Worm (Caenorhabditis elegans) whole organism, late embryonic: ENCODE data around the gene msp-51.

Source experiments
- fkh-10 ChIP-seq: fragments of 150-350 bp; optimal IDR thresholded peaks from 2 replicates; lab custom pipeline; 2014; ENCODE audit warnings: missing biosample characterization, missing genetic modification reagents, missing genetic modification characterization
- pha-2 ChIP-seq: sonication (generic microtip); optimal IDR thresholded peaks from 2 replicates; lab custom pipeline; 2017; ENCODE audit warnings: mild to moderate bottlenecking, missing genetic modification characterization, missing compliant biosample characterization
- tbx-2 ChIP-seq: sonication (generic microtip); optimal IDR thresholded peaks from 2 replicates; lab custom pipeline; 2016; ENCODE audit warnings: missing genetic modification characterization, missing compliant biosample characterization

DNA sequence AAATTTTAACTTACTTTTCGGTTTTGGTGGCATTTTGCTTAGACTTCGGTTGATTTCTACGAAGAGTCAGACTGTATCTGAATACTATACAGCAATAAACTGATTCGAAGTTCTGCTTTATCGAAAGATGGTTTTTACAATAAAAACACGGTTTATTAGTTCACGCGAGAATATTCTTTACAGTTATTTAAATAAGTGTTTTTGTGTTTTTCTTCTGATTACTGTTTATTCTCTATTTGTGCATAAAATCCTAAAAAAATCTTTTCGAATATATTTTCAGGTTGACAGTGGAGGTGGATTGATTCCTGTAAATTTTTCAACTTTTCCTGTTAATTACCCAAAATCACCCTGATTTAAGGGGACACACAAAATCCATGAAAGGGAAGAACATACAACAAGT lies 10.9 kb upstream of the msp-51 start, which contains the start of gene ZK354.8:
- TF ChIP-seq pha-2 (tag; lab: Kevin White, UChicago) (no peak), tbx-2 (tag; lab: Kevin White, UChicago) (no peak), fkh-10 (GFP tag; lab: Kevin White, UChicago) (no peak)
